Fruit fly (Drosophila melanogaster) whole organism: Measurements from ENCODE around the gene Use1.

ENCODE experiments used
- CG8478 ChIP-seq: fragments of >200 bp; optimal IDR thresholded peaks from 2 replicates; lab custom pipeline; 2018; ENCODE audit warnings: inconsistent platforms
- Dll ChIP-seq: fragments of >200 bp; optimal IDR thresholded peaks from 2 replicates; lab custom pipeline; 2017
- pan ChIP-seq: fragments of >200 bp; optimal IDR thresholded peaks from 2 replicates; lab custom pipeline; 2017
- psq ChIP-seq: fragments of >200 bp; optimal IDR thresholded peaks from 2 replicates; lab custom pipeline; 2017

DNA sequence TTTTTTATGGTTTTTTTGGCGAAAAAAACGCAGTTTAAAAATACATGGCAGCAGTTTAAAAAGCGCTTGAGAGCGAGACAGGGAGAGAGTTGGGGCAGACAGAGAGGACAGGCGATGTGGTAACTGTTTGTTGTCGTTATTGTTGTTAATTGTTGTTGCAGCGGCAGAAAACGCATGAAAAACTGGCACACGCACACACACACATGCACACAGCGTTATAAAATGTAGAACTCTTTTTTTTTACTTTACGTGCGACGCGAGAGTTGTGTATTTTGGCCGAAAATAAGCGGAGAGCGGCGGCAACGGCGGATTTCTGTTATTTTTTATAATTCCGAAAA, 12.1 kb downstream of the Use1 start:
- no peak for TF ChIP-seq CG8478
- TF ChIP-seq psq: no peak
- no peak for TF ChIP-seq Dll (lab: Kevin White, UChicago)
- TF ChIP-seq pan (lab: Kevin White, UChicago): no peak
